Worm (Caenorhabditis elegans) whole organism, L1 larva: ENCODE measurements around the gene C45B2.8.

Source experiments
- Y116A8C.19 ChIP-seq: sonication (generic microtip); optimal IDR thresholded peaks from 2 replicates; lab custom pipeline; 2016; ENCODE audit warnings: missing compliant biosample characterization, missing genetic modification characterization, borderline replicate concordance
- aha-1 ChIP-seq: fragments of 150-350 bp; optimal IDR thresholded peaks from 2 replicates; lab custom pipeline; 2014; ENCODE audit warnings: missing biosample characterization, missing genetic modification characterization
- alr-1 ChIP-seq: fragments of 200-800 bp; sonication (Bioruptor generic); optimal IDR thresholded peaks from 2 replicates; lab custom pipeline; 2018; ENCODE audit warnings: borderline replicate concordance, mild to moderate bottlenecking, missing genetic modification characterization, missing compliant biosample characterization
- aly-2 ChIP-seq: fragments of 150-350 bp; optimal IDR thresholded peaks from 2 replicates; lab custom pipeline; 2014; ENCODE audit warnings: missing biosample characterization, missing genetic modification characterization
- blmp-1 ChIP-seq: fragments of 150-350 bp; optimal IDR thresholded peaks from 2 replicates; lab custom pipeline; 2014; ENCODE audit warnings: missing biosample characterization, missing genetic modification characterization
- ceh-63 ChIP-seq: fragments of 200-800 bp; sonication (Bioruptor generic); optimal IDR thresholded peaks from 2 replicates; lab custom pipeline; 2018; ENCODE audit warnings: mild to moderate bottlenecking, missing genetic modification characterization, missing compliant biosample characterization
- ceh-82 ChIP-seq, 3 experiments: fragments of 150-350 bp in 1 of 3; sonication (generic microtip) in 2 of 3; optimal IDR thresholded peaks; 2 replicates each; lab custom pipeline; 2014 to 2017; ENCODE audit warnings: missing biosample characterization in 3 of 3, missing genetic modification characterization in 3 of 3
- dpl-1 ChIP-seq, 3 experiments: fragments of 150-350 bp in 2 of 3; sonication (generic microtip) in 1 of 3; optimal IDR thresholded peaks; 2 replicates each; lab custom pipeline; 2014 to 2017; ENCODE audit warnings: missing biosample characterization in 3 of 3, missing genetic modification characterization in 3 of 3, missing genetic modification reagents in 3 of 3
- efl-1 ChIP-seq, 4 experiments: fragments of 150-350 bp; optimal IDR thresholded peaks in 3 of 4; peaks in 1 of 4; 1 replicate in 1 of 4; 2 replicates in 3 of 4; lab custom pipeline; 2014; ENCODE audit warnings: missing biosample characterization in 2 of 4, missing genetic modification characterization in 2 of 4, missing genetic modification reagents in 2 of 4
- egl-27 ChIP-seq, 2 experiments: fragments of 150-350 bp in 1 of 2; sonication (generic microtip); optimal IDR thresholded peaks; 3 replicates each; lab custom pipeline; 2017 to 2018; ENCODE audit warnings: missing biosample characterization in 2 of 2, missing genetic modification characterization in 2 of 2, missing genetic modification reagents in 2 of 2
- elt-2 ChIP-seq: sonication (generic microtip); optimal IDR thresholded peaks from 2 replicates; lab custom pipeline; 2016; ENCODE audit warnings: missing genetic modification characterization, mild to moderate bottlenecking, inconsistent platforms, missing compliant biosample characterization, missing genetic modification reagents
- elt-3 ChIP-seq, 6 experiments: fragments of 150-350 bp in 1 of 6; sonication (generic microtip); optimal IDR thresholded peaks; 2 replicates each; lab custom pipeline; 2017 to 2018; ENCODE audit warnings: missing biosample characterization in 6 of 6, missing genetic modification characterization in 6 of 6, inconsistent platforms in 1 of 6
- ets-5 ChIP-seq: fragments of 200-800 bp; sonication (Bioruptor generic); IDR thresholded peaks from 2 replicates; pipeline ENCODE4 v1.3.6; 2022; ENCODE audit warnings: missing genetic modification characterization, missing compliant biosample characterization
- fkh-10 ChIP-seq: sonication (generic microtip); optimal IDR thresholded peaks from 2 replicates; lab custom pipeline; 2017; ENCODE audit warnings: missing biosample characterization, missing genetic modification reagents, missing genetic modification characterization
- fos-1 ChIP-seq: fragments of 150-350 bp; optimal IDR thresholded peaks from 2 replicates; lab custom pipeline; 2014; ENCODE audit warnings: missing biosample characterization, missing genetic modification characterization
- grh-1 ChIP-seq: fragments of 200-800 bp; sonication (Bioruptor generic); IDR thresholded peaks from 2 replicates; pipeline ENCODE4 v1.3.6; 2022; ENCODE audit warnings: missing genetic modification reagents, missing genetic modification characterization, missing compliant biosample characterization
- hpl-2 ChIP-seq: fragments of 150-350 bp; optimal IDR thresholded peaks from 2 replicates; lab custom pipeline; 2014; ENCODE audit warnings: missing biosample characterization, missing genetic modification reagents, missing genetic modification characterization
- jun-1 ChIP-seq: fragments of 150-350 bp; optimal IDR thresholded peaks from 2 replicates; lab custom pipeline; 2014; ENCODE audit warnings: missing biosample characterization, missing genetic modification reagents, missing genetic modification characterization
- lin-14 ChIP-seq: fragments of 200-800 bp; sonication (Bioruptor generic); optimal IDR thresholded peaks from 2 replicates; lab custom pipeline; 2018; ENCODE audit warnings: mild to moderate bottlenecking, missing genetic modification characterization, moderate library complexity, missing compliant biosample characterization
- lin-15B ChIP-seq: fragments of 150-350 bp; sonication (generic microtip); optimal IDR thresholded peaks from 3 replicates; lab custom pipeline; 2014; ENCODE audit warnings: missing biosample characterization, missing genetic modification characterization
- lir-3 ChIP-seq: sonication (generic microtip); optimal IDR thresholded peaks from 2 replicates; lab custom pipeline; 2016; ENCODE audit warnings: mild to moderate bottlenecking, missing genetic modification characterization, moderate library complexity, missing compliant biosample characterization; ENCODE audit not compliant: poor library complexity
- lsy-2 ChIP-seq, 2 experiments: fragments of 150-350 bp; optimal IDR thresholded peaks; 2 replicates each; lab custom pipeline; 2014; ENCODE audit warnings: missing biosample characterization in 2 of 2, missing genetic modification characterization in 2 of 2
- mab-9 ChIP-seq: fragments of 200-800 bp; sonication (Bioruptor generic); IDR thresholded peaks from 2 replicates; pipeline ENCODE4 v1.3.6; 2022; ENCODE audit warnings: missing genetic modification reagents, missing genetic modification characterization, missing compliant biosample characterization
- mep-1 ChIP-seq: fragments of 150-350 bp; optimal IDR thresholded peaks from 2 replicates; lab custom pipeline; 2014; ENCODE audit warnings: missing biosample characterization, missing genetic modification characterization
- nhr-19 ChIP-seq: fragments of 200-800 bp; sonication (Bioruptor generic); conservative IDR thresholded peaks from 2 replicates; pipeline ENCODE4 v1.3.6; 2022; ENCODE audit warnings: missing genetic modification characterization, missing compliant biosample characterization
- nhr-20 ChIP-seq: sonication (generic microtip); optimal IDR thresholded peaks from 2 replicates; lab custom pipeline; 2016; ENCODE audit warnings: mild to moderate bottlenecking, missing genetic modification characterization, missing compliant biosample characterization
- nhr-237 ChIP-seq: fragments of 150-350 bp; optimal IDR thresholded peaks from 2 replicates; lab custom pipeline; 2014; ENCODE audit warnings: missing biosample characterization, missing genetic modification characterization
- nhr-47 ChIP-seq: sonication (generic microtip); optimal IDR thresholded peaks from 2 replicates; lab custom pipeline; 2016; ENCODE audit warnings: mild to moderate bottlenecking, missing genetic modification characterization, moderate library complexity, missing compliant biosample characterization
- nhr-71 ChIP-seq: sonication (generic microtip); optimal IDR thresholded peaks from 2 replicates; lab custom pipeline; 2016; ENCODE audit warnings: mild to moderate bottlenecking, missing genetic modification characterization, moderate library complexity, missing compliant biosample characterization
- nhr-77 ChIP-seq: fragments of 150-350 bp; optimal IDR thresholded peaks from 2 replicates; lab custom pipeline; 2014; ENCODE audit warnings: missing biosample characterization, missing genetic modification characterization
- nhr-85 ChIP-seq: sonication (generic microtip); peaks from one replicate; lab custom pipeline; 2016; ENCODE audit warnings: missing genetic modification characterization, inconsistent platforms, missing compliant biosample characterization
- nhr-90 ChIP-seq: sonication (generic microtip); optimal IDR thresholded peaks from 2 replicates; lab custom pipeline; 2016; ENCODE audit warnings: mild to moderate bottlenecking, missing genetic modification characterization, missing compliant biosample characterization; ENCODE audit not compliant: poor library complexity
- pag-3 ChIP-seq: sonication (generic microtip); optimal IDR thresholded peaks from 2 replicates; lab custom pipeline; 2017; ENCODE audit warnings: missing genetic modification characterization, mild to moderate bottlenecking, missing compliant biosample characterization, antibody characterized with exemption, borderline replicate concordance; ENCODE audit not compliant: insufficient read depth
- pax-3 ChIP-seq: fragments of 200-800 bp; sonication (Bioruptor generic); optimal IDR thresholded peaks from 2 replicates; lab custom pipeline; 2018; ENCODE audit warnings: mild to moderate bottlenecking, missing genetic modification characterization, moderate library complexity, missing compliant biosample characterization
- rnt-1 ChIP-seq: sonication (generic microtip); optimal IDR thresholded peaks from 2 replicates; lab custom pipeline; 2016; ENCODE audit warnings: mild to moderate bottlenecking, missing genetic modification characterization, moderate library complexity, missing compliant biosample characterization
- snpc-4 ChIP-seq: fragments of 150-350 bp; optimal IDR thresholded peaks from 2 replicates; lab custom pipeline; 2014; ENCODE audit warnings: missing biosample characterization, missing genetic modification characterization
- snu-23 ChIP-seq: sonication (generic microtip); optimal IDR thresholded peaks from 2 replicates; lab custom pipeline; 2016; ENCODE audit warnings: missing genetic modification characterization, missing compliant biosample characterization
- sox-4 ChIP-seq: sonication (generic microtip); optimal IDR thresholded peaks from 2 replicates; lab custom pipeline; 2016; ENCODE audit warnings: missing genetic modification characterization, missing compliant biosample characterization
- sptf-1 ChIP-seq: fragments of 150-350 bp; optimal IDR thresholded peaks from 2 replicates; lab custom pipeline; 2014; ENCODE audit warnings: missing biosample characterization, missing genetic modification characterization
- tbx-2 ChIP-seq: sonication (generic microtip); optimal IDR thresholded peaks from 2 replicates; lab custom pipeline; 2016; ENCODE audit warnings: missing genetic modification characterization, missing compliant biosample characterization
- unc-130 ChIP-seq: fragments of 150-350 bp; optimal IDR thresholded peaks from 2 replicates; lab custom pipeline; 2017; ENCODE audit warnings: missing biosample characterization, missing genetic modification characterization, inconsistent platforms
- unc-62 ChIP-seq: fragments of 150-350 bp; optimal IDR thresholded peaks from 2 replicates; lab custom pipeline; 2014; ENCODE audit warnings: missing biosample characterization, missing genetic modification reagents, missing genetic modification characterization
- xbp-1 ChIP-seq: sonication (generic microtip); optimal IDR thresholded peaks from 2 replicates; lab custom pipeline; 2016; ENCODE audit warnings: missing genetic modification characterization, missing compliant biosample characterization

The C45B2.8 gene

DNA sequence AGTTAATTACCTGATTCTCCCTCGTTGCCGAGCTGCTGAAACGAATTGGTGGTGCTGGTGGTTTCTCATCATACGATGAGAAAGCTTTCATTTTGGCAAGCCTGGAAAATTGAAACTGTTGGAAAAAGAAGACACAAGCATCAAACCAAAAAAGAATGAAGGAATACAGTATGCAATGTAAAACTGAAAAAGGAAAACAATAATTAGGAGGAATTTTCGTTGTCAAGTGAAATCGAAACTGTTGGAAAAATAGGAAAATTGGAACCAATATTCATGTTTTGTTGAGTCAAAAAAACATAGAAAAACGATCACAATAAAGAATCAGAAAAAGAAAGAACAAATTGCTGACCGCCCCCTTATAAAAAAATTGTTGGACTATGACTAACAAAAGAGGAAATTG is 39.3 kb upstream of the C45B2.8 start, which contains the start of gene pak-1:
Gene pak-1, minus strand, starts transcription at position 101 of the 400 bp plus-strand sequence.
- TF ChIP-seq nhr-237 (no peak), fos-1 (tag; lab: Kevin White, UChicago) (no peak), mep-1 (tag; lab: Kevin White, UChicago) (no peak), lsy-2 (tag; optimal IDR thresholded peaks at IDR 0.05; lab: Kevin White, UChicago) (no peak), sptf-1 (no peak), mab-9 (no peak), pag-3 (no peak)
- TF ChIP-seq, all 84 proteins: peak for 0

DNA sequence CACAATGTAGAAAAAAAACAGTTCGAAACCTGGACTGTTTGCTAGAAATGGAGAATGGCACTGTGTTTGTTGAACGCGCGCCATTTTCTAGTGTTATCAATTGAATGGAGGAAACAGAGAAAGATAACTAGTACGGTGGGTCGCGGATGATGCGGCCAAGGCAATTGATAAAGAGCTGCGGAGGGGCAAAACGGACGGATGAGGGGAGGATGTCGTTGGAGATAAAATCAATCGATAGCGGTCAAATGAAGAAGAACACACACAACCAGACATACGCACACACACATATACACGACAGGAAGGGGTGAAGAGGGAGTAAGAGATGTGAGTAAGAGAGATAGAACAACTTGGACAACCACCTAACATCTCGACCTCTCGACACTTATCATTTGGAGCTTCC is 37.7 kb upstream of the C45B2.8 start:
- TF ChIP-seq pax-3 (tag; lab: Kevin White, UChicago), result no peak
- peak; percentile 46 for TF ChIP-seq blmp-1 (tag; lab: Kevin White, UChicago)
- TF ChIP-seq ets-5, result no peak
- TF ChIP-seq snpc-4 (tag; lab: Kevin White, UChicago), result no peak
- TF ChIP-seq pag-3, result no peak
- peak; percentile 75 for TF ChIP-seq lin-14 (GFP tag; lab: Kevin White, UChicago)
- TF ChIP-seq ceh-82 (tag; optimal IDR thresholded peaks at IDR 0.05; lab: Kevin White, UChicago), result no peak
- TF ChIP-seq unc-130 (tag; lab: Kevin White, UChicago), result peak; percentile 72
- TF ChIP-seq xbp-1, result peak; percentile 6
- no peak for TF ChIP-seq hpl-2 (GFP tag; lab: Kevin White, UChicago)
- no peak for TF ChIP-seq nhr-47
- no peak for TF ChIP-seq grh-1 (GFP tag; lab: Robert Waterston, UW)
- TF ChIP-seq tbx-2 (tag; lab: Kevin White, UChicago), result peak; percentile 5
- TF ChIP-seq nhr-77, result no peak
- peak; percentile 9 for TF ChIP-seq rnt-1 (tag; lab: Kevin White, UChicago)
- TF ChIP-seq elt-2 (tag; lab: Kevin White, UChicago), result peak; percentile 22
- no peak for TF ChIP-seq aly-2 (tag; lab: Kevin White, UChicago)
- TF ChIP-seq jun-1 (tag; lab: Kevin White, UChicago), result no peak
- TF ChIP-seq nhr-20, result peak; percentile 40
- TF ChIP-seq lin-15B (tag; lab: Kevin White, UChicago), result no peak
- TF ChIP-seq nhr-19 (GFP tag; lab: Robert Waterston, UW), result no peak
- TF ChIP-seq Y116A8C.19 (tag; lab: Kevin White, UChicago), result no peak
- no peak for TF ChIP-seq ceh-63
- TF ChIP-seq fos-1 (tag; lab: Kevin White, UChicago), result no peak
- peak in 1 of 2 experiments; percentile 6 for TF ChIP-seq lsy-2 (tag; optimal IDR thresholded peaks at IDR 0.05; lab: Kevin White, UChicago)
- peak in 2 of 6 experiments; percentile 41 to 43 for TF ChIP-seq elt-3 (tag; optimal IDR thresholded peaks at IDR 0.05; lab: Kevin White, UChicago)
- no peak for TF ChIP-seq sptf-1
- TF ChIP-seq dpl-1 (GFP tag; optimal IDR thresholded peaks at IDR 0.05; lab: Kevin White, UChicago), result no peak
- TF ChIP-seq snu-23, result peak; percentile 16
- TF ChIP-seq nhr-71 (tag; lab: Kevin White, UChicago), result peak; percentile 28
- no peak for TF ChIP-seq alr-1 (tag; lab: Kevin White, UChicago)
- TF ChIP-seq lir-3, result no peak
- no peak for TF ChIP-seq egl-27 (tag; optimal IDR thresholded peaks at IDR 0.05; lab: Kevin White, UChicago)
- TF ChIP-seq nhr-90 (tag; lab: Kevin White, UChicago), result peak; percentile 25

DNA sequence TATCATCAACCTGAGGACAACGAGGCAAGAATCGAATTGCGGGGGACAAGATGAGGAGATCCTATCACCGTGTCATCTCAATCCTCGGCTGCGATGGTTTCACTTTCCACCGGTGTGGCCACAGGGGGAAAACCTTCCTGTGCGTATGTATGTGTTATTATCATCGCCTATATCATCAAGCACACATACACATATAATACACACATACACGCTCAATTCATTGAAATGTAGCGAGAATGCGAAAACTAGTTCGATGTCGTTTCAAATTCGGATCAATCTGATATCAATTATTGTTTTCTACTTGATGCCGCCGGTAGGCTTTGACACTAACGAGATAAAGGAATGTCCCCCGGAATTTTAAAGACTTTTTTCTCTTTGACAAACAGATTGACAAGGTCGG is 36.9 kb upstream of the C45B2.8 start:
- no peak for TF ChIP-seq efl-1 (optimal IDR thresholded peaks at IDR 0.05; lab: Kevin White, UChicago)
- TF ChIP-seq efl-1 (GFP tag; optimal IDR thresholded peaks at IDR 0.05 in 1 of 2; lab: Kevin White, UChicago), result no peak
- TF ChIP-seq snu-23, result peak; percentile 14
- no peak for TF ChIP-seq fkh-10 (GFP tag; lab: Kevin White, UChicago)
- TF ChIP-seq nhr-20, result peak; percentile 24
- peak in 5 of 6 experiments; percentile 16 to 64 (median 62) for TF ChIP-seq elt-3 (tag; optimal IDR thresholded peaks at IDR 0.05; lab: Kevin White, UChicago)
- no peak for TF ChIP-seq dpl-1 (GFP tag; optimal IDR thresholded peaks at IDR 0.05; lab: Kevin White, UChicago)
- peak; percentile 6 for TF ChIP-seq tbx-2 (tag; lab: Kevin White, UChicago)
- TF ChIP-seq grh-1 (GFP tag; lab: Robert Waterston, UW), result peak; percentile 47
- peak; percentile 35 for TF ChIP-seq lin-14 (GFP tag; lab: Kevin White, UChicago)
- no peak for TF ChIP-seq pag-3
- no peak for TF ChIP-seq ceh-82 (tag; optimal IDR thresholded peaks at IDR 0.05; lab: Kevin White, UChicago)
- TF ChIP-seq unc-62, result no peak
- TF ChIP-seq blmp-1 (tag; lab: Kevin White, UChicago), result peak; percentile 96
- TF ChIP-seq sox-4, result no peak
- TF ChIP-seq unc-130 (tag; lab: Kevin White, UChicago), result peak; percentile 29
- no peak for TF ChIP-seq aha-1 (tag; lab: Kevin White, UChicago)
- peak; percentile 6 for TF ChIP-seq nhr-71 (tag; lab: Kevin White, UChicago)
- peak; percentile 56 for TF ChIP-seq nhr-85 (tag; lab: Kevin White, UChicago)
